Fruit fly (Drosophila melanogaster): Measurements from ENCODE around the gene CG31174.

DNA sequence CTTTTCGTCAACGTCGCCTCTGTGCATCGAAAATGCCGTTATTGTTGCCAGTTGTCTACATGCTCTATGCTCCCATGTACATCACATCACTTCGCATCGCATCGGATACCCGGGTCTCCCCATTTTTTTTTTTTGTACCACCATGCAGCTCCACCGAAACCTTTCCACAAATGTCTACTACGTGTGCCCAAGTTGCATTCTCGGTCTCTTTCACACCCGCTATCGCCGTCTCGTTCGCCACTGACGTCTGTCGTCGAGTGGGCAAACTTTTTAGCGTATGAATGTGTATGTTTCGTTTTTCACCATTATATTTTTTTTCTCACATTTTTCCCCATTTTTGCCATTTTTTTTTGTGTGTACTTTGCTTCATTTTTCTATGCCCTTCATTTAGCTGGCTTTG is 23.1 kb upstream of the CG31174 start:
- TF ChIP-seq CG8478 (optimal IDR thresholded peaks at IDR 0.05) (no peak), CTCF (optimal IDR thresholded peaks at IDR 0.05) (no peak)
